Worm (Caenorhabditis elegans): Measurements from ENCODE around the gene F52E1.14.

Gene F52E1.14

DNA sequence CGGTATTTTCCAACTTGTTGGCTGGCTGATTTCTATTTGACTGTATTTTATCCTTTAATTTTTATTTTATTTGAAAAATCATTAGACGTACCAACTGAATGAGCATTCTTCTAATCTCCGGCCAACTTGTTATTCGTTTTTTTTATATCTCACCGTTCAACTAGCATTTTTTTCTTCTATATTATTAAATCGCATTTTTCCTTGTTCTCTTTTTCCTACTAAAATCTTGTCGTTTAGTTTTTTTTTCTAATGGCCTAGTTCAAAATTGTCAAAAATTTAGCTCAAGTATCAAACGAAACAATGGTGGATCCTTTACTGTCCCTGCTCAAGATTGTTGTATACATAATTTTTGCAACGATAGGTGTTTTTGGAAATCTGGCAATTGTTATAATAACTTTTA, 32.4 kb upstream of the F52E1.14 start, which contains the start of gene srsx-22:
Gene srsx-22, plus strand, starts transcription at position 301 of the 400 bp plus-strand sequence.
- TF ChIP-seq hnd-1 (tag; optimal IDR thresholded peaks at IDR 0.05), result no peak
- TF ChIP-seq tbx-37 (GFP tag; conservative IDR thresholded peaks at IDR 0.05), result no peak
- no peak for TF ChIP-seq aly-1 (tag; optimal IDR thresholded peaks at IDR 0.05)
- TF ChIP-seq tra-4 (tag; optimal IDR thresholded peaks at IDR 0.05), result no peak
- TF ChIP-seq ceh-36 (tag; optimal IDR thresholded peaks at IDR 0.05), result no peak
- TF ChIP-seq ceh-13 (GFP tag; optimal IDR thresholded peaks at IDR 0.05), result no peak
- TF ChIP-seq hmg-4 (GFP tag; optimal IDR thresholded peaks at IDR 0.05), result no peak
- no peak for TF ChIP-seq ets-7 (tag; optimal IDR thresholded peaks at IDR 0.05)
- no peak for TF ChIP-seq tbx-11 (GFP tag; IDR thresholded peaks at IDR 0.05)
- no peak for TF ChIP-seq ama-1 (optimal IDR thresholded peaks at IDR 0.05)
- no peak for TF ChIP-seq B0310.2 (tag; optimal IDR thresholded peaks at IDR 0.05)
- no peak for TF ChIP-seq sea-1 (GFP tag; conservative IDR thresholded peaks at IDR 0.05)
- no peak for TF ChIP-seq hmbx-1 (tag; optimal IDR thresholded peaks at IDR 0.05)
- TF ChIP-seq F13C5.2 (tag; optimal IDR thresholded peaks at IDR 0.05), result no peak
- no peak for TF ChIP-seq scrt-1 (GFP tag; IDR thresholded peaks at IDR 0.05)
- no peak for TF ChIP-seq pes-1 (GFP tag; IDR thresholded peaks at IDR 0.05)
- no peak for TF ChIP-seq flt-1 (GFP tag; IDR thresholded peaks at IDR 0.05)

- no peak for TF ChIP-seq flt-1 (GFP tag; IDR thresholded peaks at IDR 0.05)
- TF ChIP-seq ama-1 (optimal IDR thresholded peaks at IDR 0.05), result no peak
- no peak for TF ChIP-seq F13C5.2 (tag; optimal IDR thresholded peaks at IDR 0.05)
- no peak for TF ChIP-seq tra-4 (tag; optimal IDR thresholded peaks at IDR 0.05)
- no peak for TF ChIP-seq hmbx-1 (tag; optimal IDR thresholded peaks at IDR 0.05)
- TF ChIP-seq scrt-1 (GFP tag; IDR thresholded peaks at IDR 0.05), result no peak
- no peak for TF ChIP-seq aly-1 (tag; optimal IDR thresholded peaks at IDR 0.05)
- TF ChIP-seq pes-1 (GFP tag; IDR thresholded peaks at IDR 0.05), result no peak
- TF ChIP-seq hmg-4 (GFP tag; optimal IDR thresholded peaks at IDR 0.05), result no peak
- no peak for TF ChIP-seq ceh-36 (tag; optimal IDR thresholded peaks at IDR 0.05)
- TF ChIP-seq tbx-11 (GFP tag; IDR thresholded peaks at IDR 0.05), result no peak
- TF ChIP-seq sea-1 (GFP tag; conservative IDR thresholded peaks at IDR 0.05), result no peak
- TF ChIP-seq ceh-13 (GFP tag; optimal IDR thresholded peaks at IDR 0.05), result no peak
- no peak for TF ChIP-seq tbx-37 (GFP tag; conservative IDR thresholded peaks at IDR 0.05)
- TF ChIP-seq B0310.2 (tag; optimal IDR thresholded peaks at IDR 0.05), result no peak
- TF ChIP-seq ets-7 (tag; optimal IDR thresholded peaks at IDR 0.05), result no peak
- TF ChIP-seq hnd-1 (tag; optimal IDR thresholded peaks at IDR 0.05), result no peak
These were observed 28.1 kb upstream of the F52E1.14 start, which contains the start of gene mom-2 for ce11 chrV:8355435-8356212. Gene mom-2 (plus strand): TSS chrV:8355988.

DNA sequence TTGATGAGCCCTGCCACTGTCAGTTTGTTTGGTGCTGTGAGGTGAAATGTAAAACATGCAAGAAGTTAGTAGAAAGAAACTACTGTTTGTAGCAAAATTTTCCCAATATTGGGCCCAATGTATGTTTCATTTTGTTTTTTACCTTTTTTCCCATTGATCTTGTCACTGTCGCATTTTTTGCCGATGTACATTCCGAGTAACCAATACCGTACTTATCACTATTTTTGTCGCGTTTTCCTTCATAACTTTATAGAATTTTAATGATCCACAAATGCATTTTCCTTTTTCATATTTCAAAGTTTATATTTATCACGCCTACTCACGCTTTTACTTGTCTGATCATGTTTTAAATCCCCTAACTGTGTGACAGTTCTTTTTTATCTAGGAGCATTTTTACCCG, 26.0 kb upstream of the F52E1.14 start:
- TF ChIP-seq B0310.2 (tag; optimal IDR thresholded peaks at IDR 0.05) (no peak), tbx-11 (GFP tag; IDR thresholded peaks at IDR 0.05) (no peak)

ce11 chrV:8358702-8359101, 25.0 kb upstream of the F52E1.14 start:
- no peak for TF ChIP-seq flt-1 (GFP tag; IDR thresholded peaks at IDR 0.05)
- no peak for TF ChIP-seq pes-1 (GFP tag; IDR thresholded peaks at IDR 0.05)
- no peak for TF ChIP-seq sea-1 (GFP tag; conservative IDR thresholded peaks at IDR 0.05)
- TF ChIP-seq tbx-11 (GFP tag; IDR thresholded peaks at IDR 0.05), result no peak
- TF ChIP-seq aly-1 (tag; optimal IDR thresholded peaks at IDR 0.05), result no peak
- TF ChIP-seq ceh-36 (tag; optimal IDR thresholded peaks at IDR 0.05), result no peak
- no peak for TF ChIP-seq scrt-1 (GFP tag; IDR thresholded peaks at IDR 0.05)
- TF ChIP-seq hnd-1 (tag; optimal IDR thresholded peaks at IDR 0.05), result no peak
- TF ChIP-seq B0310.2 (tag; optimal IDR thresholded peaks at IDR 0.05), result no peak
- no peak for TF ChIP-seq ets-7 (tag; optimal IDR thresholded peaks at IDR 0.05)
- TF ChIP-seq hmg-4 (GFP tag; optimal IDR thresholded peaks at IDR 0.05), result no peak
- no peak for TF ChIP-seq tra-4 (tag; optimal IDR thresholded peaks at IDR 0.05)
- TF ChIP-seq hmbx-1 (tag; optimal IDR thresholded peaks at IDR 0.05), result no peak
- TF ChIP-seq ama-1 (optimal IDR thresholded peaks at IDR 0.05), result no peak
- no peak for TF ChIP-seq F13C5.2 (tag; optimal IDR thresholded peaks at IDR 0.05)

DNA sequence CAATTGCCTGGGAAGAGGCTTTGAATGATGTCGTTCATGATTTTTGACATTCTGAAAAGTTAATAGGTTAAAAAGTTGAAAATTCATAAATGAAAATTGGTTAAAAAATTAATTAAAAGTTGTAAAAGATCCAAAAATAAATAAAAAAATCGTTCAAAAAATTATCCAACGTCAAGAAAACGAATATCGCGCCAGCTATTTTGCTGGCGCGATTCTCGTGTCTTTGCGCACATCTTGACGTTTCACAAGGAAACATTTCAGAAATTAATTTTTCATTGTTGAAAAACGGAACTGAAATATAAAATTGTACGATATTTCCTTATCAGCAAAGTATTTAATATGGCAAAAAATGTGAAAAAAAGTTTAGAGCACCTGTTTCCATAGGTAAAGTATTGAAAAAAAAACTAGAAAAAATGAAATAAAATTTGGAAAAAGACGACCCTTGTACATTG, 24.6 kb upstream of the F52E1.14 start, which contains the start of gene mpdu-1:
Gene mpdu-1, minus strand, starts transcription at position 51 of the 452 bp plus-strand sequence.
- TF ChIP-seq tbx-11 (GFP tag; IDR thresholded peaks at IDR 0.05) (no peak), hmbx-1 (tag; optimal IDR thresholded peaks at IDR 0.05) (no peak), tra-4 (tag; optimal IDR thresholded peaks at IDR 0.05) (no peak), hnd-1 (tag; optimal IDR thresholded peaks at IDR 0.05) (no peak), hmg-4 (GFP tag; optimal IDR thresholded peaks at IDR 0.05) (no peak), F13C5.2 (tag; optimal IDR thresholded peaks at IDR 0.05) (no peak), tbx-37 (GFP tag; conservative IDR thresholded peaks at IDR 0.05) (no peak), ama-1 (optimal IDR thresholded peaks at IDR 0.05) (no peak), ceh-36 (tag; optimal IDR thresholded peaks at IDR 0.05) (no peak), sea-1 (GFP tag; conservative IDR thresholded peaks at IDR 0.05) (no peak)

DNA sequence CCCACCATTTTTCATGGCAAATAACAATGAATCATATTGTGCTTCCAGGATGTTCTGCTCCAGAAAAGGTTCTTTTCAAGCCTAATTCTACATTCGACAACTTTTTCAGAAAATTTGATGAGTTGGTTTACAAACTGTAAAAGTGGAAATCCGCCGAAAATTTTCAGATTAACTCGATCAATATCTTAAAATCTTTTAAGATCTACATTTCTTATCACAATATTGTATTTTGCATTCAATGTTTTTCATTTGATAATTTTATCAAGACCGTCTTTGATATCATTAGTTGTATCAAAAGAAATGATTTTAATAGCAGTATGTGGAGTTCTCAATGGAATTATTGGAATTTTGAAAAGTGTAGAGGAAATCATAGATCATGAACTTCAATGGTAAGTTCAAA, 23.9 kb upstream of the F52E1.14 start, which contains the start of gene F38E1.6:
Gene F38E1.6, plus strand, starts transcription at position 301 of the 400 bp plus-strand sequence.
- no peak for TF ChIP-seq ceh-36 (tag; optimal IDR thresholded peaks at IDR 0.05)
- TF ChIP-seq tra-4 (tag; optimal IDR thresholded peaks at IDR 0.05), result no peak
- no peak for TF ChIP-seq ama-1 (optimal IDR thresholded peaks at IDR 0.05)
- TF ChIP-seq sea-1 (GFP tag; conservative IDR thresholded peaks at IDR 0.05), result no peak
- TF ChIP-seq pes-1 (GFP tag; IDR thresholded peaks at IDR 0.05), result no peak
- TF ChIP-seq tbx-11 (GFP tag; IDR thresholded peaks at IDR 0.05), result no peak
- no peak for TF ChIP-seq aly-1 (tag; optimal IDR thresholded peaks at IDR 0.05)
- no peak for TF ChIP-seq scrt-1 (GFP tag; IDR thresholded peaks at IDR 0.05)
- TF ChIP-seq hnd-1 (tag; optimal IDR thresholded peaks at IDR 0.05), result no peak
- no peak for TF ChIP-seq tbx-37 (GFP tag; conservative IDR thresholded peaks at IDR 0.05)
- no peak for TF ChIP-seq hmg-4 (GFP tag; optimal IDR thresholded peaks at IDR 0.05)
- no peak for TF ChIP-seq F13C5.2 (tag; optimal IDR thresholded peaks at IDR 0.05)
- no peak for TF ChIP-seq B0310.2 (tag; optimal IDR thresholded peaks at IDR 0.05)
- no peak for TF ChIP-seq hmbx-1 (tag; optimal IDR thresholded peaks at IDR 0.05)
- TF ChIP-seq flt-1 (GFP tag; IDR thresholded peaks at IDR 0.05), result no peak
- TF ChIP-seq ets-7 (tag; optimal IDR thresholded peaks at IDR 0.05), result no peak
- no peak for TF ChIP-seq ceh-13 (GFP tag; optimal IDR thresholded peaks at IDR 0.05)

DNA sequence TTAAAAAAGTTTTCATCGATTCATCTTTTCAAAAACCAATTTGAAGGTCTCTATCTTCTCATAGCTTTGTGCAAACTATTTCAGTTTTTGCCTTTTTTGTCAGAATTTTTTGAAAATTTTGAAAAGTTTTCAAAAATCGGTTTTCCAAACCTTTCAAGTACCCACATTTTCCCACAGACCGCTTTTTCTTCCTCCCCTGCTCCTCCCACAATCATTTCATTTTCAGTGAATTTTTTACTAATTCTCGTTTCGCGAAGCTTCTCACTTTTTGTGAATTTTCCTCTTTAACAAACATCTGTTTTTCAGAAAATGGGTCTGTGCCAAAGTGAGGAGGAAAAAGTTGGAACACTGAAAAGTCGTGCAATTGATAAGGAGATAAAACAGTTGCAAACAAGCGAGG, 13.0 kb upstream of the F52E1.14 start, which contains the start of gene gpa-2:
Gene gpa-2, plus strand, starts transcription at position 301 of the 400 bp plus-strand sequence.
- TF ChIP-seq ets-7 (tag; optimal IDR thresholded peaks at IDR 0.05) (no peak), flt-1 (GFP tag; IDR thresholded peaks at IDR 0.05) (no peak), ceh-13 (GFP tag; optimal IDR thresholded peaks at IDR 0.05) (no peak), hnd-1 (tag; optimal IDR thresholded peaks at IDR 0.05) (no peak), aly-1 (tag; optimal IDR thresholded peaks at IDR 0.05) (no peak), ceh-36 (tag; optimal IDR thresholded peaks at IDR 0.05) (no peak), tbx-37 (GFP tag; conservative IDR thresholded peaks at IDR 0.05) (no peak), F13C5.2 (tag; optimal IDR thresholded peaks at IDR 0.05) (no peak), ama-1 (optimal IDR thresholded peaks at IDR 0.05) (no peak), pes-1 (GFP tag; IDR thresholded peaks at IDR 0.05) (no peak), hmg-4 (GFP tag; optimal IDR thresholded peaks at IDR 0.05) (no peak), sea-1 (GFP tag; conservative IDR thresholded peaks at IDR 0.05) (no peak), hmbx-1 (tag; optimal IDR thresholded peaks at IDR 0.05) (no peak)
